Fruit fly (Drosophila melanogaster) whole organism, adult: ENCODE results near the gene CG15269.

ENCODE experiments used
- CG11617 ChIP-seq: fragments of 200-800 bp; sonication (Bioruptor generic); optimal IDR thresholded peaks from 2 replicates; lab custom pipeline; 2017; ENCODE audit warnings: mild to moderate bottlenecking, missing biosample characterization, missing genetic modification reagents, missing genetic modification characterization
- CG12768 ChIP-seq: fragments of 200-800 bp; sonication (Bioruptor generic); optimal IDR thresholded peaks from 2 replicates; lab custom pipeline; 2017; ENCODE audit warnings: missing biosample characterization, missing genetic modification characterization, mild to moderate bottlenecking, moderate library complexity, missing genetic modification reagents
- CG14711 ChIP-seq: fragments of 200-800 bp; sonication (Bioruptor generic); optimal IDR thresholded peaks from 2 replicates; lab custom pipeline; 2018; ENCODE audit warnings: missing biosample characterization, mild to moderate bottlenecking, missing genetic modification characterization, moderate library complexity
- CG1620 ChIP-seq: fragments of 200-800 bp; sonication (Bioruptor generic); optimal IDR thresholded peaks from 2 replicates; lab custom pipeline; 2016; ENCODE audit warnings: missing biosample characterization, missing genetic modification characterization
- CG33017 ChIP-seq: fragments of 200-800 bp; sonication (Bioruptor generic); optimal IDR thresholded peaks from 2 replicates; lab custom pipeline; 2018; ENCODE audit warnings: missing biosample characterization, mild to moderate bottlenecking, missing genetic modification characterization, moderate library complexity
- CG5204 ChIP-seq: fragments of 200-800 bp; sonication (Bioruptor generic); optimal IDR thresholded peaks from 2 replicates; lab custom pipeline; 2016; ENCODE audit warnings: missing biosample characterization, missing genetic modification characterization
- CG7045 ChIP-seq: fragments of 200-800 bp; sonication (Bioruptor generic); optimal IDR thresholded peaks from 2 replicates; lab custom pipeline; 2017; ENCODE audit warnings: missing biosample characterization, mild to moderate bottlenecking, missing genetic modification characterization
- CG7101 ChIP-seq: fragments of 200-800 bp; sonication (Bioruptor generic); optimal IDR thresholded peaks from 2 replicates; lab custom pipeline; 2018; ENCODE audit warnings: missing biosample characterization, mild to moderate bottlenecking, missing genetic modification characterization, moderate library complexity
- Clk ChIP-seq: fragments of 200-800 bp; sonication (Bioruptor generic); optimal IDR thresholded peaks from 2 replicates; lab custom pipeline; 2017; ENCODE audit warnings: missing biosample characterization, missing genetic modification characterization
- Crg-1 ChIP-seq: fragments of 200-800 bp; sonication (Bioruptor generic); optimal IDR thresholded peaks from 2 replicates; lab custom pipeline; 2016; ENCODE audit warnings: missing biosample characterization, missing genetic modification characterization
- Hr96 ChIP-seq: fragments of 200-800 bp; sonication (Bioruptor generic); optimal IDR thresholded peaks from 2 replicates; lab custom pipeline; 2016; ENCODE audit warnings: missing biosample characterization, missing genetic modification characterization
- Mnt ChIP-seq: fragments of 200-800 bp; sonication (Bioruptor generic); optimal IDR thresholded peaks from 2 replicates; lab custom pipeline; 2016; ENCODE audit warnings: missing biosample characterization, mild to moderate bottlenecking, missing genetic modification characterization
- bab1 ChIP-seq: fragments of 200-800 bp; sonication (Bioruptor generic); optimal IDR thresholded peaks from 3 replicates; lab custom pipeline; 2019; ENCODE audit warnings: missing biosample characterization, mild to moderate bottlenecking, missing genetic modification characterization, moderate library complexity
- cic ChIP-seq: fragments of 200-800 bp; sonication (Bioruptor generic); optimal IDR thresholded peaks from 2 replicates; lab custom pipeline; 2017; ENCODE audit warnings: missing biosample characterization, mild to moderate bottlenecking, missing genetic modification characterization, moderate library complexity
- cnc ChIP-seq, 2 experiments: fragments of >200 bp; optimal IDR thresholded peaks; 2 replicates each; lab custom pipeline; 2017
- kay ChIP-seq: fragments of 200-800 bp; sonication (Bioruptor generic); peaks from one replicate; lab custom pipeline; 2016; ENCODE audit warnings: missing biosample characterization, missing genetic modification characterization, borderline replicate concordance
- ovo ChIP-seq: fragments of 200-800 bp; sonication (Bioruptor generic); optimal IDR thresholded peaks from 2 replicates; lab custom pipeline; 2016; ENCODE audit warnings: missing biosample characterization, missing genetic modification characterization
- pad ChIP-seq: fragments of 200-800 bp; sonication (Bioruptor generic); optimal IDR thresholded peaks from 3 replicates; lab custom pipeline; 2017; ENCODE audit warnings: missing biosample characterization, missing genetic modification characterization, mild to moderate bottlenecking, moderate library complexity, missing genetic modification reagents
- tj ChIP-seq: fragments of 200-800 bp; sonication (Bioruptor generic); optimal IDR thresholded peaks from 3 replicates; lab custom pipeline; 2017; ENCODE audit warnings: missing biosample characterization, mild to moderate bottlenecking, missing genetic modification characterization, moderate library complexity
- toe ChIP-seq: fragments of 200-800 bp; sonication (Bioruptor generic); optimal IDR thresholded peaks from 2 replicates; lab custom pipeline; 2016; ENCODE audit warnings: missing biosample characterization, missing genetic modification characterization

Gene CG15269

dm6 chr2L:15113234-15113916, 4.2 kb downstream of the CG15269 start, which contains the start of gene stc:
TSS of gene stc (plus strand) at chr2L:15113480.
- peak; percentile 18 for TF ChIP-seq CG7101 (tag; lab: Kevin White, UChicago)
- no peak for TF ChIP-seq CG5204 (GFP tag; lab: Kevin White, UChicago)
- TF ChIP-seq Hr96 = peak; percentile 43
- peak; percentile 34 for TF ChIP-seq toe (GFP tag; lab: Kevin White, UChicago)
- peak; percentile 0 for TF ChIP-seq Crg-1 (GFP tag; lab: Kevin White, UChicago)
- peak; percentile 23 for TF ChIP-seq CG14711 (tag; lab: Kevin White, UChicago)
- peak; percentile 23 for TF ChIP-seq bab1 (GFP tag; lab: Kevin White, UChicago)
- TF ChIP-seq pad (GFP tag; lab: Kevin White, UChicago) = peak; percentile 100
- no peak for TF ChIP-seq CG33017 (tag; lab: Kevin White, UChicago)
- TF ChIP-seq CG1620 = peak; percentile 33
- TF ChIP-seq Mnt (GFP tag; lab: Kevin White, UChicago) = peak; percentile 53
- no peak for TF ChIP-seq CG12768

DNA sequence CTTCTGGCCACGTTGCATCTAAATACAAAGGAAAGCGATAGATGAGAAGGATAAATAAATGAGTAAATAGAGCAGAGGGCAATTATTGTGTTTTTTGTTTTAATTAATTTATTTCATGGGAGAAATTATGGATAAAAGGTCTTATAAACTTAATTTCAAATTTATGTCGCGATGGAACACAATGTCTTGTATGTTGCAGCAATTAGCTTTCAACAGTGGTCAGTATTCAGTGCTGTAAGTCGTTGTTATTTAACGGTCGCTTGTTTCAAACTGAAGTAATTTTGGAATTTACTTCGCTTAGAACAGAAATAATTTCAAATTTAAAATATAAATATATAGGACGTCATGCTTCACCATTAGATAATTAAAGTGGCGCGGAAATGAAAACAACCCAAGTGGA, 8.8 kb downstream of the CG15269 start:
- TF ChIP-seq CG11617 (GFP tag; lab: Kevin White, UChicago) (no peak), ovo (GFP tag; lab: Kevin White, UChicago) (no peak), CG7045 (no peak), CG7101 (tag; lab: Kevin White, UChicago) (no peak), cnc (optimal IDR thresholded peaks at IDR 0.05; lab: Kevin White, UChicago) (no peak), kay (no peak), CG5204 (GFP tag; lab: Kevin White, UChicago) (no peak), CG33017 (tag; lab: Kevin White, UChicago) (no peak), CG14711 (tag; lab: Kevin White, UChicago) (no peak), pad (GFP tag; lab: Kevin White, UChicago) (peak; percentile 7), tj (no peak), Mnt (GFP tag; lab: Kevin White, UChicago) (no peak), toe (GFP tag; lab: Kevin White, UChicago) (peak; percentile 1)

DNA sequence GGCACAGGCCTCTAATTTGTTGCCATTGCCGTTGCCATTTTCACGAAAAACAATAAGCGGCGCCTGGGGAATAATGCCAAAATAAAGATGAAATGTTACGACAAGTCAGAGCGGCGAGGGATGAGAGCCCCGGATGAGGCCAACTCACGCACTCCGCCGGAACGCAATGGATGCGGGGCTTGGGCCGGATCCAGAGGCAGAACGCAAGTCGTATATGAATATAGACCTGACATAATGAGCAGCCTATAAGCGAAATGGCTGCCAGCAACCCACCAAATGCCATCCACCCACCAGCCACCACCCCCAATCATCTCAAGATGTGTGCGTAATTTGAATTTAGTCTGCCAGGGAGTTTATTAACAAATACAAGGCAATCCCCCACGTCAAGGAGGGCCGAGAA, 9.3 kb downstream of the CG15269 start:
- TF ChIP-seq CG11617 (GFP tag; lab: Kevin White, UChicago) = no peak
- TF ChIP-seq Hr96 = no peak
- no peak for TF ChIP-seq ovo (GFP tag; lab: Kevin White, UChicago)
- no peak for TF ChIP-seq CG5204 (GFP tag; lab: Kevin White, UChicago)
- TF ChIP-seq CG12768 = no peak
- no peak for TF ChIP-seq Crg-1 (GFP tag; lab: Kevin White, UChicago)
- TF ChIP-seq CG33017 (tag; lab: Kevin White, UChicago) = no peak
- no peak for TF ChIP-seq tj
- TF ChIP-seq CG7101 (tag; lab: Kevin White, UChicago) = no peak
- no peak for TF ChIP-seq CG14711 (tag; lab: Kevin White, UChicago)
- no peak for TF ChIP-seq Clk (GFP tag; lab: Kevin White, UChicago)
- TF ChIP-seq toe (GFP tag; lab: Kevin White, UChicago) = no peak
- TF ChIP-seq CG7045 = no peak
- no peak for TF ChIP-seq cic
- TF ChIP-seq kay = no peak
- no peak for TF ChIP-seq CG1620
